Worm (Caenorhabditis elegans) whole organism, midembryonic: ENCODE measurements around the gene lat-2.

ENCODE experiments used
- T22C8.4 ChIP-seq: fragments of 200-800 bp; sonication (Bioruptor generic); IDR thresholded peaks from 2 replicates; pipeline ENCODE4 v1.3.6; 2022; ENCODE audit warnings: missing genetic modification characterization, missing compliant biosample characterization
- flt-1 ChIP-seq: fragments of 200-800 bp; sonication (Bioruptor generic); IDR thresholded peaks from 2 replicates; pipeline ENCODE4 v1.3.6; 2022; ENCODE audit warnings: missing genetic modification characterization, missing compliant biosample characterization
- klf-2 ChIP-seq: fragments of 200-800 bp; sonication (Bioruptor generic); conservative IDR thresholded peaks from 2 replicates; pipeline ENCODE4 v1.3.6; 2022; ENCODE audit warnings: missing genetic modification reagents, missing genetic modification characterization, missing compliant biosample characterization
- ztf-23 ChIP-seq: fragments of 200-800 bp; sonication (Bioruptor generic); IDR thresholded peaks from 2 replicates; pipeline ENCODE4 v1.3.6; 2022; ENCODE audit warnings: missing genetic modification reagents, missing genetic modification characterization, missing compliant biosample characterization

DNA sequence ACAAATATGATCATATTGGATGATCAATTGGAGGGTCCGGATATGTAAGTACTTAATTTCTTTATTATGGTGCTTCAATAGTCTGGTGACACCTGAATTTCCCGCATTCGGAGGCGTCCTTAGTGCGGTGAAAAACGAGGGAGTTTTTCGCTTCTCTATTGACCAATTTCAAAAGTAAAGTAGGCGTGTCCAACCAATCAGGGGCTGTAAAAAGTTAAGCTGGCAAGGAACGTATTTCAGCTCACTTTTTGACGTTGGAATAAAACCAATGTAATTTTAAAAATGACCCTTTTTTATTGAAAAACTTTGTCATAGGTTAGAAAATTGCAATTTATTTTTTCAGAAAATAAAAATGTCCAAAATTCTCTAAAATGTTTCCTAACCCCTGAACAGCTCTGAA is 50.8 kb downstream of the lat-2 start:
- TF ChIP-seq ztf-23: no peak
- no peak for TF ChIP-seq flt-1 (GFP tag; lab: Robert Waterston, UW)
- TF ChIP-seq klf-2 (GFP tag; lab: Robert Waterston, UW): no peak
- TF ChIP-seq T22C8.4: no peak
